Worm (Caenorhabditis elegans) whole organism, young adult: ENCODE data around the gene cut-2.

Experiments used
- F52B5.7 ChIP-seq: sonication (generic microtip); optimal IDR thresholded peaks from 2 replicates; lab custom pipeline; 2016; ENCODE audit warnings: mild to moderate bottlenecking, missing genetic modification characterization, missing compliant biosample characterization
- Y56A3A.18 ChIP-seq: fragments of 200-800 bp; sonication (Bioruptor generic); IDR thresholded peaks from 2 replicates; pipeline ENCODE4 v1.3.6; 2022; ENCODE audit warnings: missing genetic modification reagents, missing genetic modification characterization, missing compliant biosample characterization
- Y95B8A.8 ChIP-seq: fragments of 200-800 bp; sonication (Bioruptor generic); IDR thresholded peaks from 2 replicates; pipeline ENCODE4 v1.3.6; 2022; ENCODE audit warnings: missing genetic modification reagents, missing genetic modification characterization, missing compliant biosample characterization
- atf-7 ChIP-seq: sonication (generic microtip); optimal IDR thresholded peaks from 2 replicates; lab custom pipeline; 2017; ENCODE audit warnings: mild to moderate bottlenecking, missing genetic modification characterization, missing compliant biosample characterization
- ceh-27 ChIP-seq: fragments of 200-800 bp; sonication (Bioruptor generic); optimal IDR thresholded peaks from 2 replicates; lab custom pipeline; 2018; ENCODE audit warnings: mild to moderate bottlenecking, missing genetic modification characterization, moderate library complexity, missing compliant biosample characterization
- ceh-40 ChIP-seq: fragments of 200-800 bp; sonication (Bioruptor generic); IDR thresholded peaks from 2 replicates; pipeline ENCODE4 v1.3.6; 2022; ENCODE audit warnings: missing genetic modification characterization, missing compliant biosample characterization
- gei-17 ChIP-seq: fragments of 200-800 bp; sonication (Bioruptor generic); optimal IDR thresholded peaks from 2 replicates; lab custom pipeline; 2018; ENCODE audit warnings: mild to moderate bottlenecking, missing genetic modification characterization, missing compliant biosample characterization
- hsf-1 ChIP-seq: fragments of 200-800 bp; sonication (Bioruptor generic); IDR thresholded peaks from 2 replicates; pipeline ENCODE4 v1.3.6; 2022; ENCODE audit warnings: missing genetic modification reagents, missing genetic modification characterization, missing compliant biosample characterization
- madf-8 ChIP-seq: fragments of 200-800 bp; sonication (Bioruptor generic); conservative IDR thresholded peaks from 2 replicates; pipeline ENCODE4 v1.3.6; 2022; ENCODE audit warnings: missing genetic modification reagents, missing genetic modification characterization, missing compliant biosample characterization
- nfya-1 ChIP-seq: sonication (generic microtip); optimal IDR thresholded peaks from 2 replicates; lab custom pipeline; 2017; ENCODE audit warnings: antibody characterized with exemption, missing compliant biosample characterization, missing genetic modification characterization, borderline replicate concordance; ENCODE audit not compliant: insufficient read depth
- nfyb-1 ChIP-seq: fragments of 200-800 bp; sonication (Bioruptor generic); IDR thresholded peaks from 2 replicates; pipeline ENCODE4 v1.3.6; 2022; ENCODE audit warnings: missing genetic modification reagents, missing genetic modification characterization, missing compliant biosample characterization
- nhr-27 ChIP-seq: fragments of 200-800 bp; sonication (Bioruptor generic); optimal IDR thresholded peaks from 2 replicates; lab custom pipeline; 2018; ENCODE audit warnings: mild to moderate bottlenecking, missing genetic modification characterization, moderate library complexity, missing compliant biosample characterization
- nhr-80 ChIP-seq: sonication (generic microtip); optimal IDR thresholded peaks from 2 replicates; lab custom pipeline; 2016; ENCODE audit warnings: missing genetic modification characterization, missing compliant biosample characterization
- xnd-1 ChIP-seq: sonication (generic microtip); optimal IDR thresholded peaks from 2 replicates; lab custom pipeline; 2016; ENCODE audit warnings: missing genotype, missing genetic modification reagents, missing genetic modification characterization, missing compliant biosample characterization

cut-2 gene

DNA sequence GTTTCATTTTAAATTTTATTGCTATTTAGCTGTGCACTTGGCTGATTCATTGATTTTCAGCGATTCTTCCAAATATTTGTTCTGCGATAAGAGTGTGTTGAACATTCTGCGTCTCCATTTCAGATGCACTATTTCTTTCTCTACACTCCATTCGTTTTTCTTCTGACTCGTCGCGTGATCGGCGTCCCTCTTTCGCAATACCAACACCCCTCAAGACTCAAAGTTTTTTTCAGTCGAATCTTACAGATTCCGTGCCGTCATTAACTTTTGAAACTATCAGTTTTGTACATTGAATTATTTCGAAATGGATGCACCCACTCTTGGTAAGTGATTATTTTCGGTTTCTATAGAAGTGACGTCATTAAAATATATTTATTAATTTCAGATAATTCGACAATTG is 48.2 kb downstream of the cut-2 start, which contains the start of gene frm-10 (continued):
- TF ChIP-seq hsf-1 (GFP tag; lab: Robert Waterston, UW) = no peak
- TF ChIP-seq xnd-1 = no peak
- TF ChIP-seq atf-7 = peak; percentile 84
- peak; percentile 94 for TF ChIP-seq nhr-80 (tag; lab: Kevin White, UChicago)
- no peak for TF ChIP-seq Y56A3A.18
- no peak for TF ChIP-seq madf-8 (GFP tag; lab: Robert Waterston, UW)

DNA sequence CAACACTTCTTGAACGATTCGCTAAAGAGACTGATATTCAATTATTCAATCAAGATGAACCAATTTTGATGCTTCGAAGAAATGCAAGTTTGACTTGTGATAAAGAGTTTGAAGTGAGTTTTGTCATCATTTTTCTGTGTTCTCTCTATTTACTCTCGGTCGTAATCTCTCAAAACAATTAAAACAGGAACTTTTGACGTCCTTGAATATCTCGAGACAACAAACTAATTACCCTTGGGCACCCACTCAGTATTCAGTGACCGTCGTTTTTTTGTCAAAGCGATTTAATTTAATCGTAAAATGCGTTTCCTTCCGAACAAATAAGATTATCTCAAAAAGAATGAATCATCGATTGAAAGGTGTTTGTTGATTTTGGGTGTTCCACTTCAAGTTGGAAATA is 49.4 kb downstream of the cut-2 start:
- TF ChIP-seq ceh-40 (no peak), gei-17 (GFP tag; lab: Kevin White, UChicago) (no peak), nfya-1 (tag; lab: Kevin White, UChicago) (no peak), atf-7 (no peak), nfyb-1 (GFP tag; lab: Robert Waterston, UW) (no peak), nhr-27 (tag; lab: Kevin White, UChicago) (no peak), ceh-27 (GFP tag; lab: Kevin White, UChicago) (peak; percentile 4), F52B5.7 (no peak), Y95B8A.8 (GFP tag; lab: Robert Waterston, UW) (no peak)
